Fruit fly (Drosophila melanogaster) whole organism, wandering third instar larva: ENCODE data around the gene CG4000.

Source experiments
- CG32264 ChIP-seq: fragments of 200-800 bp; sonication (Bioruptor generic); optimal IDR thresholded peaks from 2 replicates; lab custom pipeline; 2016; ENCODE audit warnings: missing biosample characterization, missing genetic modification characterization
- CG9705 ChIP-seq: fragments of 200-800 bp; sonication (Bioruptor generic); optimal IDR thresholded peaks from 2 replicates; lab custom pipeline; 2018; ENCODE audit warnings: missing biosample characterization, mild to moderate bottlenecking, missing genetic modification characterization
- Dfd ChIP-seq: fragments of >200 bp; optimal IDR thresholded peaks from 2 replicates; lab custom pipeline; 2017; ENCODE audit warnings: missing biosample characterization, missing genetic modification characterization
- Dif ChIP-seq: fragments of 200-275, 200-300 bp; sonication (Bioruptor generic); optimal IDR thresholded peaks from 2 replicates; lab custom pipeline; 2018; ENCODE audit warnings: missing biosample characterization, missing genetic modification characterization; ENCODE audit not compliant: partially characterized antibody
- GATAd ChIP-seq: sonication (Bioruptor generic); optimal IDR thresholded peaks from 2 replicates; lab custom pipeline; 2016; ENCODE audit warnings: missing biosample characterization, missing genetic modification characterization
- HLH106 ChIP-seq: fragments of 200-800 bp; optimal IDR thresholded peaks from 3 replicates; lab custom pipeline; 2019; ENCODE audit warnings: missing biosample characterization, mild to moderate bottlenecking, missing genetic modification characterization, moderate library complexity
- Hnf4 ChIP-seq: fragments of 200-800 bp; sonication (Bioruptor generic); optimal IDR thresholded peaks from 2 replicates; lab custom pipeline; 2016; ENCODE audit warnings: missing biosample characterization, mild to moderate bottlenecking, missing genetic modification characterization
- Hr83 ChIP-seq: fragments of 200-300 bp; sonication (Bioruptor generic); optimal IDR thresholded peaks from 2 replicates; lab custom pipeline; 2016; ENCODE audit warnings: missing biosample characterization, mild to moderate bottlenecking, missing genetic modification characterization, moderate library complexity; ENCODE audit not compliant: poor library complexity, severe bottlenecking
- Jra ChIP-seq: sonication (Bioruptor generic); optimal IDR thresholded peaks from 2 replicates; lab custom pipeline; 2016; ENCODE audit warnings: missing biosample characterization, missing genetic modification characterization
- Myc ChIP-seq: fragments of >200 bp; optimal IDR thresholded peaks from 2 replicates; lab custom pipeline; 2017
- N ChIP-seq: fragments of >200 bp; optimal IDR thresholded peaks from 2 replicates; lab custom pipeline; 2018; ENCODE audit warnings: missing biosample characterization, missing external identifiers, missing genetic modification characterization
- OdsH ChIP-seq: fragments of 200-800 bp; sonication (Bioruptor generic); optimal IDR thresholded peaks from 2 replicates; lab custom pipeline; 2016; ENCODE audit warnings: missing biosample characterization, mild to moderate bottlenecking, missing genetic modification characterization
- Rel ChIP-seq, 2 experiments: fragments of 200-800 bp; sonication (Bioruptor generic) in 1 of 2; optimal IDR thresholded peaks; 2 replicates in 1 of 2; 3 replicates in 1 of 2; lab custom pipeline; 2016 to 2019; ENCODE audit warnings: mild to moderate bottlenecking in 2 of 2, missing biosample characterization in 2 of 2, missing genetic modification characterization in 2 of 2, moderate library complexity in 1 of 2
- Sp1 ChIP-seq: fragments of 200-800 bp; sonication (Bioruptor generic); optimal IDR thresholded peaks from 3 replicates; lab custom pipeline; 2019; ENCODE audit warnings: missing biosample characterization, mild to moderate bottlenecking, missing genetic modification characterization, moderate library complexity
- Vsx2 ChIP-seq: fragments of 200-300, 225-300 bp; sonication (Bioruptor generic); optimal IDR thresholded peaks from 2 replicates; lab custom pipeline; 2018; ENCODE audit warnings: missing biosample characterization, missing genetic modification characterization; ENCODE audit not compliant: partially characterized antibody
- br ChIP-seq: fragments of 200-800 bp; sonication (Bioruptor generic); optimal IDR thresholded peaks from 2 replicates; lab custom pipeline; 2016; ENCODE audit warnings: missing biosample characterization, missing genetic modification characterization
- brk ChIP-seq: fragments of 200-800 bp; sonication (Bioruptor generic); optimal IDR thresholded peaks from 2 replicates; lab custom pipeline; 2016; ENCODE audit warnings: missing biosample characterization, mild to moderate bottlenecking, missing genetic modification characterization
- dl ChIP-seq, 2 experiments: fragments of 175-275, 200-275 bp in 1 of 2; fragments of 200-275 bp in 1 of 2; sonication (Bioruptor generic); optimal IDR thresholded peaks; lab custom pipeline; 2018; ENCODE audit warnings: mild to moderate bottlenecking in 2 of 2, missing biosample characterization in 2 of 2, missing genetic modification characterization in 2 of 2, moderate library complexity in 2 of 2; ENCODE audit not compliant: partially characterized antibody in 2 of 2, insufficient read depth in 1 of 2
- dmrt93B ChIP-seq: fragments of 200-800 bp; sonication (Bioruptor generic); optimal IDR thresholded peaks from 2 replicates; lab custom pipeline; 2018; ENCODE audit warnings: missing biosample characterization, mild to moderate bottlenecking, missing genetic modification characterization
- dsf ChIP-seq: sonication (Bioruptor generic); optimal IDR thresholded peaks from 2 replicates; lab custom pipeline; 2016; ENCODE audit warnings: missing biosample characterization, missing genetic modification characterization, borderline replicate concordance
- ey ChIP-seq: fragments of 200-800 bp; sonication (Bioruptor generic); optimal IDR thresholded peaks from 2 replicates; lab custom pipeline; 2016; ENCODE audit warnings: missing biosample characterization, missing genetic modification characterization
- foxo ChIP-seq, 2 experiments: fragments of 200-800 bp; sonication (Bioruptor generic); optimal IDR thresholded peaks; 2 replicates in 1 of 2; 3 replicates in 1 of 2; lab custom pipeline; 2016 to 2017; ENCODE audit warnings: missing biosample characterization in 2 of 2, missing genetic modification characterization in 2 of 2
- fru ChIP-seq: fragments of 200-800 bp; sonication (Bioruptor generic); optimal IDR thresholded peaks from 3 replicates; lab custom pipeline; 2016; ENCODE audit warnings: missing biosample characterization, mild to moderate bottlenecking, missing genetic modification characterization
- h ChIP-seq: fragments of 200-800 bp; sonication (Bioruptor generic); optimal IDR thresholded peaks from 3 replicates; lab custom pipeline; 2016; ENCODE audit warnings: missing biosample characterization, mild to moderate bottlenecking, missing genetic modification characterization
- jim ChIP-seq: fragments of 175-275, 200-325 bp; sonication (Bioruptor generic); optimal IDR thresholded peaks from 2 replicates; lab custom pipeline; 2016; ENCODE audit warnings: missing biosample characterization, mild to moderate bottlenecking, missing genetic modification characterization
- lola ChIP-seq: fragments of >200 bp; optimal IDR thresholded peaks from 2 replicates; lab custom pipeline; 2017; ENCODE audit warnings: missing biosample characterization, missing genetic modification characterization
- pan ChIP-seq: fragments of >200 bp; optimal IDR thresholded peaks from 2 replicates; lab custom pipeline; 2017
- psq ChIP-seq: fragments of 200-800 bp; sonication (Bioruptor generic); optimal IDR thresholded peaks from 3 replicates; lab custom pipeline; 2017; ENCODE audit warnings: missing biosample characterization, mild to moderate bottlenecking, missing genetic modification characterization, moderate library complexity
- rgr ChIP-seq: fragments of 200-800 bp; sonication (Bioruptor generic); optimal IDR thresholded peaks from 3 replicates; lab custom pipeline; 2016; ENCODE audit warnings: missing biosample characterization, mild to moderate bottlenecking, missing genetic modification characterization
- sv ChIP-seq: fragments of 200-800 bp; sonication (Bioruptor generic); optimal IDR thresholded peaks from 3 replicates; lab custom pipeline; 2016; ENCODE audit warnings: missing biosample characterization, missing genetic modification characterization
- tai ChIP-seq: sonication (Bioruptor generic); optimal IDR thresholded peaks from 2 replicates; lab custom pipeline; 2016; ENCODE audit warnings: missing biosample characterization, missing genetic modification characterization
- usp ChIP-seq: fragments of >200 bp; optimal IDR thresholded peaks from 2 replicates; lab custom pipeline; 2017; ENCODE audit warnings: missing biosample characterization, missing genetic modification characterization
- woc ChIP-seq: sonication (Bioruptor generic); optimal IDR thresholded peaks from 2 replicates; lab custom pipeline; 2016; ENCODE audit warnings: missing biosample characterization, mild to moderate bottlenecking, missing genetic modification characterization

The CG4000 gene

DNA sequence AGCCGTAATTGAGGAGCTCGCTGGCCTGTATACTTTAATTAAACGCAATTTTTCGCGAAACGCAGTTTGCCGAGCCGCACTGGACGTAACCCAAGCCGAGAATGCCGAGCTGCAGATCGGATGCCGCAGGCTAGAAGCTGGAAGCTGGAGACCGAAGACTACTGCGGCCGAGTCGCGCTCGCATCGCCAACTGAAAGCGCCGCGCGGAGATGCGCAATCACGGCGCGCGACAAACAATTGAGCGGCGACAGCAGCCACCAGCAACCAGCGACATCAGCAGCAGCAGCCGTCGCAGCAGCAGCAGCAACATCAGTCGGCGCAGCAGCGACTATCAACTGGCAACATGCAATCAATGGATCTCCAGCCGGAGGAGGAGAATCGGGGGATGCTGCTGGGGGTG, 20.5 kb downstream of the CG4000 start:
- no peak for TF ChIP-seq Dif (GFP tag; lab: Kevin White, UChicago)
- no peak for TF ChIP-seq Rel (GFP tag; optimal IDR thresholded peaks at IDR 0.05; lab: Kevin White, UChicago)
- TF ChIP-seq Rel (tag; optimal IDR thresholded peaks at IDR 0.05; lab: Kevin White, UChicago) = no peak
- no peak for TF ChIP-seq Jra (GFP tag; lab: Kevin White, UChicago)
- no peak for TF ChIP-seq dsf (GFP tag; lab: Kevin White, UChicago)

DNA sequence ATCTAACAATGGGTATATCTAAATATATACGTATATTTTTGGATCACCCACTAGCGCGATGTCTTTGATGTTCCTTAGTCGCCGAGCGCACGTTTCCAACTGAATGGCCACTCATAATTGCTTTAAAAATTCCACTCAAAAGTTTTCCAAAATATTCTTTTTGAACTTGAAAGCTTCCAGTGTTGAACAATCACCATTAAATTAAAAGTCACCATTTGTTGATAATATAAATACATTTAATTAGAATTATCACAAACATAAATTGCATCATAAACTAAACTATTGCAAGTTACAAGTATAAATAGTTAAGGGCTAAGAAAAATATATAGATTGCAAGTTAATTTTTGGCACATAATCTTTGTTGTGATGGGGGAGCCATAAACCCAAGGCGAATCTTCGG, 24.8 kb downstream of the CG4000 start, which contains the start of gene GluRIID:
GluRIID (minus strand) TSS at position 101 of the 400 bp plus-strand sequence.
- TF ChIP-seq fru (GFP tag; lab: Kevin White, UChicago) (no peak), tai (GFP tag; lab: Kevin White, UChicago) (no peak), Jra (GFP tag; lab: Kevin White, UChicago) (no peak), lola (GFP tag; lab: Kevin White, UChicago) (no peak), rgr (GFP tag; lab: Kevin White, UChicago) (peak; percentile 4), CG32264 (GFP tag; lab: Kevin White, UChicago) (no peak), jim (GFP tag; lab: Kevin White, UChicago) (no peak), brk (no peak), N (GFP tag; lab: Kevin White, UChicago) (no peak)

DNA sequence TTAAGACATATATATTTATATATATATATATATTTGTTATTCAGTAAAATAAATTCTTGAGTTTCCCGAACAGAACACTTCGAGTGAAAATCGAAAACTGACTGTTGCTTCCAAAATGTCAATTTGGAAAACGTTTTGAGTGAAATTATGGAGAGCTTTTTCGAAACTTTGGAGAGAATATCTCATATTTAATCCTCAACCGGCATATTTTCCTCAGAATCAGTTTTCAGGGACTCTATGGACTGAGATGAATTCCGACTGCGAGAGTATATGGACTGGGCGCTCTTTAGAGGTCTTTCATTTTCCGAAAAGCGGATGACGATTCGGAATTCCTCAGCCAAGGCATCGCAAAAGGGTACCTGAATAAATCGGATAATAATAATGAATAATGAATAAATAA, 28.5 kb downstream of the CG4000 start, which contains the start of gene GluRIIE:
GluRIIE (minus strand) TSS at position 101 of the 400 bp plus-strand sequence.
- TF ChIP-seq usp (GFP tag; lab: Kevin White, UChicago) (no peak), dl (GFP tag; optimal IDR thresholded peaks at IDR 0.05; lab: Kevin White, UChicago; ENCODE audit: insufficient read depth in 1 of 2, partially characterized antibody in 2 of 2) (no peak), Sp1 (GFP tag; lab: Kevin White, UChicago) (no peak), N (GFP tag; lab: Kevin White, UChicago) (no peak), rgr (GFP tag; lab: Kevin White, UChicago) (no peak), CG9705 (GFP tag; lab: Kevin White, UChicago) (no peak), Hr83 (GFP tag; lab: Kevin White, UChicago) (no peak), Dif (GFP tag; lab: Kevin White, UChicago) (no peak)

- no peak for TF ChIP-seq dsf (GFP tag; lab: Kevin White, UChicago)
- peak; percentile 11 for TF ChIP-seq Myc (lab: Kevin White, UChicago)
Observed at dm6 chr3R:20635735-20636134, 41.4 kb downstream of the CG4000 start.

dm6 chr3R:20634674-20635594, 42.2 kb downstream of the CG4000 start, which contains the start of the genes Pi3K92E and Lrrk:
Gene Pi3K92E (minus strand): TSS chr3R:20634732.
Gene Lrrk (plus strand): TSS chr3R:20635480.
- TF ChIP-seq h (GFP tag; lab: Kevin White, UChicago) (peak; percentile 12), HLH106 (tag; lab: Kevin White, UChicago) (peak; percentile 36), Hr83 (GFP tag; lab: Kevin White, UChicago) (peak; percentile 11), CG9705 (GFP tag; lab: Kevin White, UChicago) (peak; percentile 18), GATAd (GFP tag; lab: Kevin White, UChicago) (no peak)
- TF ChIP-seq, all 38 proteins: peak for 4

DNA sequence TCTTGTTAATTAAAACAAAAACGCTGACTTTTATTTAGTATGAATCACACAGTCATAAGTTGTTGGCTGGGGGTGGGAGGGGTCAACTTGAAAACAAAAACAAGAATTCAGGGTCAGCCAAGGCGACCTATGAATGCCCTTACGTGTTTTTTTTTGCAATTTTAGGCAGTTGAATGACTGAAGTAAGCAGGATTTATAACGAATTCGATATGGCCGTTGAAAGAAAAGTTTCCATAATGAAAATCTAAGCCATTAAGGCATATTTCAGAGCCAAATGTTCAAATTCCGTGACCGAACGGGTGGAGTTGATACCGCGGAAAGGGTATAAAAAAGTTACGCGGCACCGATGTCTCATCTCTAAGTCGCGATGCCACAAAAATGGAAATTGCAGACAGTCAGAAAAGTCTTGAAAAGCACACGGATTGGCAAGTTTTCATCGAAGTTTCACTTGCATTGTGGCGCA, 43.1 kb downstream of the CG4000 start:
- TF ChIP-seq sv (GFP tag; lab: Kevin White, UChicago) = peak; percentile 19
- no peak for TF ChIP-seq pan (lab: Kevin White, UChicago)
- TF ChIP-seq dmrt93B (GFP tag; lab: Kevin White, UChicago) = no peak
- TF ChIP-seq dsf (GFP tag; lab: Kevin White, UChicago) = no peak
- TF ChIP-seq CG32264 (GFP tag; lab: Kevin White, UChicago) = peak; percentile 41
- TF ChIP-seq CG9705 (GFP tag; lab: Kevin White, UChicago) = peak; percentile 37
- no peak for TF ChIP-seq Dfd (GFP tag; lab: Kevin White, UChicago)
- peak; percentile 79 for TF ChIP-seq OdsH (GFP tag; lab: Kevin White, UChicago)
- TF ChIP-seq br = peak; percentile 86
- TF ChIP-seq usp (GFP tag; lab: Kevin White, UChicago) = no peak
- no peak for TF ChIP-seq h (GFP tag; lab: Kevin White, UChicago)
- no peak for TF ChIP-seq tai (GFP tag; lab: Kevin White, UChicago)
- peak; percentile 69 for TF ChIP-seq Jra (GFP tag; lab: Kevin White, UChicago)
- no peak for TF ChIP-seq Hr83 (GFP tag; lab: Kevin White, UChicago)
- no peak for TF ChIP-seq Vsx2 (GFP tag; lab: Kevin White, UChicago)
- no peak for TF ChIP-seq Hnf4
- TF ChIP-seq woc = peak; percentile 97
- peak; percentile 76 for TF ChIP-seq ey (GFP tag; lab: Kevin White, UChicago)
- TF ChIP-seq foxo (GFP tag; optimal IDR thresholded peaks at IDR 0.05; lab: Kevin White, UChicago) = no peak
- peak; percentile 62 for TF ChIP-seq psq
